Worm (Caenorhabditis elegans): ENCODE measurements around the gene plk-1.

ce11 chrIII:8142217-8142616 is 41.1 kb downstream of the plk-1 start:
- TF ChIP-seq flh-1 (GFP tag; optimal IDR thresholded peaks at IDR 0.05) (no peak), pha-4 (tag; optimal IDR thresholded peaks at IDR 0.05) (no peak), nhr-237 (tag; optimal IDR thresholded peaks at IDR 0.05) (no peak), unc-62 (GFP tag; optimal IDR thresholded peaks at IDR 0.05) (no peak), ces-1 (GFP tag; optimal IDR thresholded peaks at IDR 0.05) (no peak)
